Worm (Caenorhabditis elegans) whole organism, L1 larva: ENCODE measurements around the gene nhr-148.

ENCODE experiments used
- ceh-82 ChIP-seq, 3 experiments: fragments of 150-350 bp in 1 of 3; sonication (generic microtip) in 2 of 3; optimal IDR thresholded peaks; 2 replicates each; lab custom pipeline; 2014 to 2017; ENCODE audit warnings: missing biosample characterization in 3 of 3, missing genetic modification characterization in 3 of 3
- dsc-1 ChIP-seq: sonication (generic microtip); optimal IDR thresholded peaks from 2 replicates; lab custom pipeline; 2016; ENCODE audit warnings: mild to moderate bottlenecking, missing genetic modification characterization, missing compliant biosample characterization
- efl-1 ChIP-seq, 4 experiments: fragments of 150-350 bp; optimal IDR thresholded peaks in 3 of 4; peaks in 1 of 4; 1 replicate in 1 of 4; 2 replicates in 3 of 4; lab custom pipeline; 2014; ENCODE audit warnings: missing biosample characterization in 2 of 4, missing genetic modification characterization in 2 of 4, missing genetic modification reagents in 2 of 4
- egl-27 ChIP-seq, 2 experiments: fragments of 150-350 bp in 1 of 2; sonication (generic microtip); optimal IDR thresholded peaks; 3 replicates each; lab custom pipeline; 2017 to 2018; ENCODE audit warnings: missing biosample characterization in 2 of 2, missing genetic modification characterization in 2 of 2, missing genetic modification reagents in 2 of 2
- elt-2 ChIP-seq: sonication (generic microtip); optimal IDR thresholded peaks from 2 replicates; lab custom pipeline; 2016; ENCODE audit warnings: missing genetic modification characterization, mild to moderate bottlenecking, inconsistent platforms, missing compliant biosample characterization, missing genetic modification reagents
- elt-3 ChIP-seq, 6 experiments: fragments of 150-350 bp in 1 of 6; sonication (generic microtip); optimal IDR thresholded peaks; 2 replicates each; lab custom pipeline; 2017 to 2018; ENCODE audit warnings: missing biosample characterization in 6 of 6, missing genetic modification characterization in 6 of 6, inconsistent platforms in 1 of 6
- lsy-2 ChIP-seq, 2 experiments: fragments of 150-350 bp; optimal IDR thresholded peaks; 2 replicates each; lab custom pipeline; 2014; ENCODE audit warnings: missing biosample characterization in 2 of 2, missing genetic modification characterization in 2 of 2
- mdl-1 ChIP-seq, 2 experiments: fragments of 150-350 bp; optimal IDR thresholded peaks; 2 replicates each; lab custom pipeline; 2014 to 2017; ENCODE audit warnings: missing biosample characterization in 2 of 2, missing genetic modification characterization in 2 of 2, inconsistent platforms in 1 of 2
- swsn-7 ChIP-seq: sonication (generic microtip); optimal IDR thresholded peaks from 2 replicates; lab custom pipeline; 2016; ENCODE audit warnings: missing genetic modification characterization, missing compliant biosample characterization
- unc-62 ChIP-seq: fragments of 150-350 bp; optimal IDR thresholded peaks from 2 replicates; lab custom pipeline; 2014; ENCODE audit warnings: missing biosample characterization, missing genetic modification reagents, missing genetic modification characterization
- xbp-1 ChIP-seq: sonication (generic microtip); optimal IDR thresholded peaks from 2 replicates; lab custom pipeline; 2016; ENCODE audit warnings: missing genetic modification characterization, missing compliant biosample characterization
- zip-4 ChIP-seq: fragments of 200-800 bp; sonication (Bioruptor generic); optimal IDR thresholded peaks from 2 replicates; lab custom pipeline; 2018; ENCODE audit warnings: mild to moderate bottlenecking, missing genetic modification characterization, moderate library complexity, missing compliant biosample characterization

Gene nhr-148

ce11 chrV:7389771-7390170, 47.8 kb downstream of the nhr-148 start, which contains the start of gene C02H6.1:
C02H6.1 (minus strand) TSS chrV:7389871.
- TF ChIP-seq xbp-1 (tag; lab: Kevin White, UChicago) (no peak), elt-3 (tag; optimal IDR thresholded peaks at IDR 0.05; lab: Kevin White, UChicago) (no peak), egl-27 (tag; optimal IDR thresholded peaks at IDR 0.05; lab: Kevin White, UChicago) (no peak), zip-4 (GFP tag; lab: Kevin White, UChicago) (no peak), swsn-7 (tag; lab: Kevin White, UChicago) (no peak), lsy-2 (tag; optimal IDR thresholded peaks at IDR 0.05; lab: Kevin White, UChicago) (no peak), dsc-1 (no peak), mdl-1 (tag; optimal IDR thresholded peaks at IDR 0.05; lab: Kevin White, UChicago) (no peak), ceh-82 (tag; optimal IDR thresholded peaks at IDR 0.05; lab: Kevin White, UChicago) (no peak), efl-1 (optimal IDR thresholded peaks at IDR 0.05; lab: Kevin White, UChicago) (no peak), efl-1 (GFP tag; optimal IDR thresholded peaks at IDR 0.05 in 1 of 2; lab: Kevin White, UChicago) (no peak)

DNA sequence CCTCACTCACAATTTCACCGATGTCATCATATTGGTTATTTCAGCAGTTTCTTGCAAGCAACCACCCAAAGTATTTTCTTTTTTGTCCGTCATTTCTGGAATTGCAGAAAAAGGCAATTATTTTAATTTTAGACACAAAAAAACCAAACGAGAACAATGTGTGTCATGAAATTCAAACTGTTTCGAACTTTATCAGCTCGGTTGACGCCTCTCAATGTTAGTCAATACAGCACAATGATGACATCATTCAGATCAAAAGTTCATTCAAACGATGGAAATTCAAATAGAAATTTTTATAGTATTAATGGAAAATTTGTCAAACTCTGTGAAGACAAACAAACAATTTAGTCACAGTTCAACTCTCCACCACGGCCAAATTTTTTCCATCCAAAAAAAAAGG, 50.0 kb downstream of the nhr-148 start, which contains the start of gene fbxa-105:
Gene fbxa-105, minus strand, starts transcription at position 97 of the 400 bp plus-strand sequence.
- no peak for TF ChIP-seq efl-1 (optimal IDR thresholded peaks at IDR 0.05; lab: Kevin White, UChicago)
- TF ChIP-seq efl-1 (GFP tag; optimal IDR thresholded peaks at IDR 0.05 in 1 of 2; lab: Kevin White, UChicago) = peak in 1 of 2 experiments; percentile 19
- no peak for TF ChIP-seq unc-62 (GFP tag; lab: Kevin White, UChicago)
- TF ChIP-seq elt-2 (tag; lab: Kevin White, UChicago) = peak; percentile 3
